Worm (Caenorhabditis elegans) whole organism, L2 larva: Measurements from ENCODE around the gene srh-216.

Source experiments
- F13H6.1 ChIP-seq: sonication (generic microtip); optimal IDR thresholded peaks from 2 replicates; lab custom pipeline; 2016; ENCODE audit warnings: missing genetic modification characterization, missing compliant biosample characterization
- R02D3.7 ChIP-seq: fragments of 150-350 bp; optimal IDR thresholded peaks from 2 replicates; lab custom pipeline; 2014; ENCODE audit warnings: missing biosample characterization, missing genetic modification characterization
- aly-2 ChIP-seq: fragments of 150-350 bp; optimal IDR thresholded peaks from 2 replicates; lab custom pipeline; 2014; ENCODE audit warnings: missing biosample characterization, missing genetic modification characterization
- ama-1 ChIP-seq: fragments of 150-350 bp; optimal IDR thresholded peaks from 2 replicates; lab custom pipeline; 2018; ENCODE audit warnings: inconsistent platforms
- blmp-1 ChIP-seq: sonication (generic microtip); optimal IDR thresholded peaks from 2 replicates; lab custom pipeline; 2017; ENCODE audit warnings: missing genetic modification characterization, mild to moderate bottlenecking, missing compliant biosample characterization, antibody characterized with exemption, moderate library complexity; ENCODE audit not compliant: insufficient read depth
- ceh-82 ChIP-seq: fragments of 150-350 bp; optimal IDR thresholded peaks from 2 replicates; lab custom pipeline; 2014; ENCODE audit warnings: missing biosample characterization, missing genetic modification characterization
- egl-27 ChIP-seq: sonication (generic microtip); optimal IDR thresholded peaks from 3 replicates; lab custom pipeline; 2017; ENCODE audit warnings: missing biosample characterization, missing genetic modification reagents, missing genetic modification characterization
- elt-3 ChIP-seq: sonication (generic microtip); optimal IDR thresholded peaks from 2 replicates; lab custom pipeline; 2017; ENCODE audit warnings: missing biosample characterization, missing genetic modification characterization
- fos-1 ChIP-seq: fragments of 150-350 bp; optimal IDR thresholded peaks from 2 replicates; lab custom pipeline; 2014; ENCODE audit warnings: missing biosample characterization, missing genetic modification characterization
- mdl-1 ChIP-seq, 2 experiments: fragments of 150-350 bp in 1 of 2; sonication (generic microtip) in 1 of 2; optimal IDR thresholded peaks; 2 replicates each; lab custom pipeline; 2017; ENCODE audit warnings: missing biosample characterization in 2 of 2, missing genetic modification characterization in 2 of 2
- nhr-6 ChIP-seq: fragments of 150-350 bp; optimal IDR thresholded peaks from 2 replicates; lab custom pipeline; 2014; ENCODE audit warnings: missing biosample characterization, missing genetic modification characterization
- sem-4 ChIP-seq: fragments of 150-350 bp; optimal IDR thresholded peaks from 2 replicates; lab custom pipeline; 2014; ENCODE audit warnings: missing biosample characterization, missing genetic modification reagents, missing genetic modification characterization
- unc-39 ChIP-seq: fragments of 150-350 bp; optimal IDR thresholded peaks from 2 replicates; lab custom pipeline; 2014; ENCODE audit warnings: missing biosample characterization, missing genetic modification characterization

DNA sequence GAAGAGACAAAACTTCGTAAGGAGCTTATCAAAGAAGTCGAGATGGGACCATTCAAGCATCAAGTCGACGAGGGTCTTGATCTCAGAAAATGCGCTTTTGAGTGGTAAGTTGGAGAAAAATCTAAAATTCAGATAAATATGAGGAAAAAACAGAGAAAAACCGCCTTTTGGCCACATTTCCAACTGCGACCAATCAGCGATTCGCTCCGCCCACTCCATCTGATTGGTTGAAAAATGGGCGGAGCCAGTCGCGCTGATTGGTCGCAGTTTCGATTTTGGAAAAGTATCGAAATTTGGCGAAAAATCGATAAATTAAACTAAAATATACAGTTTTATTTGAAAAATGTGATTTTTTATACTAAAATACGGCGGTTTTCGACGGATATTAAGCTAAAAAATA, 15.5 kb downstream of the srh-216 start:
- TF ChIP-seq ceh-82 (tag; lab: Kevin White, UChicago) (no peak), unc-39 (tag; lab: Kevin White, UChicago) (no peak), blmp-1 (tag; lab: Kevin White, UChicago) (no peak), fos-1 (tag; lab: Kevin White, UChicago) (no peak), R02D3.7 (tag; lab: Kevin White, UChicago) (no peak), egl-27 (tag; lab: Kevin White, UChicago) (no peak), nhr-6 (tag; lab: Kevin White, UChicago) (no peak), ama-1 (lab: Kevin White, UChicago) (no peak), aly-2 (no peak), elt-3 (tag; lab: Kevin White, UChicago) (no peak), sem-4 (tag; lab: Kevin White, UChicago) (no peak), mdl-1 (tag; optimal IDR thresholded peaks at IDR 0.05; lab: Kevin White, UChicago) (no peak), F13H6.1 (tag; lab: Kevin White, UChicago) (no peak)
